Fruit fly (Drosophila melanogaster): ENCODE results near the gene tty.
A peak's percentile ranks its signal among the peaks of the same experiment; 100 is the strongest.

tty gene

DNA sequence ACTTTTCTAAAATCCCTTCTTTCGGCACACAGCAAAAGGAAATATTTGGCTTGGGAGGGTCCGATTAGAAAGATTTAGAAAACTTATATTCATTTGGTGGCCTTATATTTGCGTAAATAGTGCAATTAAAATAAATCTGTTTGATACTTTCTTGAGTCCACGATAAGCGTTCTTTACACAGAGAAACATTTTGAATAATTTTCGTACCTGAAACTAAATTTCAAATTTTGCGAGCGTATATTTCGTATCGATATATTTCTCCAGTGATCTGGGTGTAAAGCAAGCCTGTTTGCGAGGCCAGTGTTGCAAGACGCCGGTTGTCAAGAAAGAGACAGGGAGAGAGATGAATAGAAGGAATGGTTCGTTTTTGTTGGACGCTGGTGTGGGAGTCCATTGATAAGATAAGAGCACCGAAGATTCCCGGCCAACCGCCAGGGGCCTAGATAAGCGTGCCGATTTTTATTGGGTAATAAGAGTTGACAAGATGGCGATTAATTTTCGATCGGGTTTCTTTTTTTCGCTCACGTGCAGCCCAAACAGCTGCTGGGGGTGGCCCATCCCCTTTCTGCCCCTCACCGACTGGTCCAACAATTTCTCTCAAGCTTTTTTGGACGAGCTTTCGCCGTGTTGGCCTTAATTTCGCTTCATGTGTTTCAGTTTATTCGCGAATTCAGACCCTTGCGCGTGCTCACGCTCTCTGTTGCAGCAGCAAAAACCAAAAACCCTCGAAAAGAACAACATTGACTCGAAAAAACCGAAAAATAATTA is 34.4 kb upstream of the tty start, which contains the start of gene slgA (continued):
- TF ChIP-seq gem (tag; optimal IDR thresholded peaks at IDR 0.05) = no peak
- TF ChIP-seq CG7556 (GFP tag; optimal IDR thresholded peaks at IDR 0.05) = no peak
- no peak for TF ChIP-seq Jarid2 (GFP tag; optimal IDR thresholded peaks at IDR 0.05)
- TF ChIP-seq CG8359 (GFP tag; optimal IDR thresholded peaks at IDR 0.05; ENCODE audit: borderline replicate concordance) = no peak
- TF ChIP-seq HmgD (GFP tag; optimal IDR thresholded peaks at IDR 0.05) = peak; percentile 62
- TF ChIP-seq CG12659 (GFP tag; optimal IDR thresholded peaks at IDR 0.05) = peak; percentile 63
- TF ChIP-seq row (GFP tag; IDR thresholded peaks at IDR 0.05) = peak; percentile 66
- 0 out of 2 replicates have a peak, but pooled peaks have one; percentile 18 for TF ChIP-seq CG1024 (GFP tag; IDR thresholded peaks at IDR 0.05)
- TF ChIP-seq cg (GFP tag; optimal IDR thresholded peaks at IDR 0.05) = peak; percentile 6
- peak; percentile 43 for TF ChIP-seq nmo (GFP tag; optimal IDR thresholded peaks at IDR 0.05)
- TF ChIP-seq lov (optimal IDR thresholded peaks at IDR 0.05) = no peak
- no peak for TF ChIP-seq lov (GFP tag; IDR thresholded peaks at IDR 0.05)
- no peak for TF ChIP-seq CG17912 (GFP tag; optimal IDR thresholded peaks at IDR 0.05)
- no peak for TF ChIP-seq Neu2 (GFP tag; optimal IDR thresholded peaks at IDR 0.05; ENCODE audit: borderline replicate concordance)
- TF ChIP-seq vvl (GFP tag; IDR thresholded peaks at IDR 0.05) = no peak; the same call in 1 of the 2 replicates
- no peak for TF ChIP-seq pros (GFP tag; optimal IDR thresholded peaks at IDR 0.05)
- TF ChIP-seq toy (GFP tag; IDR thresholded peaks at IDR 0.05) = no peak
- no peak for TF ChIP-seq hth (optimal IDR thresholded peaks at IDR 0.05)
- no peak for TF ChIP-seq CG5180 (GFP tag; optimal IDR thresholded peaks at IDR 0.05)
- peak; percentile 53 for TF ChIP-seq CG12769 (tag; optimal IDR thresholded peaks at IDR 0.05)
- no peak for TF ChIP-seq Lim3 (GFP tag; IDR thresholded peaks at IDR 0.05)
- no peak for TF ChIP-seq lbe (GFP tag; optimal IDR thresholded peaks at IDR 0.05)
- no peak for TF ChIP-seq CG2202 (tag; optimal IDR thresholded peaks at IDR 0.05)
- TF ChIP-seq Hmx (GFP tag; optimal IDR thresholded peaks at IDR 0.05) = no peak
- TF ChIP-seq CoRest (tag; optimal IDR thresholded peaks at IDR 0.05) = peak; percentile 48
- TF ChIP-seq Myb (GFP tag; optimal IDR thresholded peaks at IDR 0.05) = peak; percentile 75
- TF ChIP-seq Hmr (GFP tag; optimal IDR thresholded peaks at IDR 0.05) = peak; percentile 46
- no peak for TF ChIP-seq TFAM (GFP tag; optimal IDR thresholded peaks at IDR 0.05)
- TF ChIP-seq CG18011 (GFP tag; optimal IDR thresholded peaks at IDR 0.05) = no peak
- no peak for TF ChIP-seq sens-2 (GFP tag; IDR thresholded peaks at IDR 0.05)
- no peak for TF ChIP-seq Hand (GFP tag; optimal IDR thresholded peaks at IDR 0.05)
- TF ChIP-seq CG2712 (tag; optimal IDR thresholded peaks at IDR 0.05) = no peak
- no peak for TF ChIP-seq CG16779 (GFP tag; IDR thresholded peaks at IDR 0.05)
- peak; percentile 89 for TF ChIP-seq CG15073 (GFP tag; optimal IDR thresholded peaks at IDR 0.05)
- TF ChIP-seq sqz (GFP tag; optimal IDR thresholded peaks at IDR 0.05) = no peak
- no peak for TF ChIP-seq tap (tag; optimal IDR thresholded peaks at IDR 0.05)
- TF ChIP-seq tup (GFP tag; optimal IDR thresholded peaks at IDR 0.05) = no peak
- TF ChIP-seq cwo (GFP tag; optimal IDR thresholded peaks at IDR 0.05) = peak; percentile 93
- TF ChIP-seq gsb-n (tag; optimal IDR thresholded peaks at IDR 0.05) = no peak
- peak; percentile 65 for TF ChIP-seq CG15514 (GFP tag; optimal IDR thresholded peaks at IDR 0.05)
- no peak for TF ChIP-seq Kr (GFP tag; optimal IDR thresholded peaks at IDR 0.05)
- peak; percentile 83 for TF ChIP-seq crol (GFP tag; IDR thresholded peaks at IDR 0.05)
- TF ChIP-seq ato (GFP tag; IDR thresholded peaks at IDR 0.05; ENCODE audit: partially characterized antibody) = peak; percentile 31; the same call in 1 of the 2 replicates
- TF ChIP-seq maf-S (GFP tag; optimal IDR thresholded peaks at IDR 0.05) = no peak
- no peak for TF ChIP-seq ase (GFP tag; IDR thresholded peaks at IDR 0.05)
- TF ChIP-seq Vsx1 (GFP tag; optimal IDR thresholded peaks at IDR 0.05) = no peak
- no peak for TF ChIP-seq CG7357 (GFP tag; IDR thresholded peaks at IDR 0.05)
- peak; percentile 55 for TF ChIP-seq inv (GFP tag; IDR thresholded peaks at IDR 0.05; ENCODE audit: partially characterized antibody)
- TF ChIP-seq CG11247 (GFP tag; IDR thresholded peaks at IDR 0.05) = no peak
